Fruit fly (Drosophila melanogaster) whole organism, embryonic: ENCODE measurements around the gene CG9986.
A peak's percentile ranks its signal among the peaks of the same experiment; 100 is the strongest.

Source experiments
- CG11696 ChIP-seq: fragments of 200-800 bp; sonication (Bioruptor generic); IDR thresholded peaks from 2 replicates; pipeline ENCODE4 v1.3.6; 2022; ENCODE audit warnings: missing biosample characterization, missing genetic modification characterization
- CG1233 ChIP-seq: fragments of 200-800 bp; sonication (Bioruptor generic); optimal IDR thresholded peaks from 4 replicates; lab custom pipeline; 2018; ENCODE audit warnings: missing biosample characterization, mild to moderate bottlenecking, missing genetic modification characterization
- CG12769 ChIP-seq: fragments of 200-800 bp; sonication (Bioruptor generic); optimal IDR thresholded peaks from 2 replicates; lab custom pipeline; 2019; ENCODE audit warnings: missing biosample characterization, mild to moderate bottlenecking, missing genetic modification characterization, moderate library complexity
- CG13296 ChIP-seq: fragments of 200-800 bp; sonication (Bioruptor generic); optimal IDR thresholded peaks from 3 replicates; lab custom pipeline; 2018; ENCODE audit warnings: missing biosample characterization, mild to moderate bottlenecking, missing genetic modification characterization
- CG16815 ChIP-seq: fragments of 200-800 bp; sonication (Bioruptor generic); optimal IDR thresholded peaks from 3 replicates; lab custom pipeline; 2017; ENCODE audit warnings: missing biosample characterization, mild to moderate bottlenecking, missing genetic modification characterization
- CG17612 ChIP-seq: fragments of 200-800 bp; sonication (Bioruptor generic); IDR thresholded peaks from 2 replicates; pipeline ENCODE4 v1.3.6; 2022; ENCODE audit warnings: missing biosample characterization, missing genetic modification characterization
- CG17802 ChIP-seq: fragments of 200-800 bp; sonication (Bioruptor generic); optimal IDR thresholded peaks from 2 replicates; lab custom pipeline; 2018; ENCODE audit warnings: missing biosample characterization, mild to moderate bottlenecking, missing genetic modification characterization, moderate library complexity
- CG17912 ChIP-seq: fragments of 200-800 bp; sonication (Bioruptor generic); optimal IDR thresholded peaks from 2 replicates; lab custom pipeline; 2018; ENCODE audit warnings: missing biosample characterization, mild to moderate bottlenecking, missing genetic modification characterization
- CG18619 ChIP-seq: fragments of 200-800 bp; sonication (Bioruptor generic); optimal IDR thresholded peaks from 3 replicates; lab custom pipeline; 2017; ENCODE audit warnings: missing biosample characterization, mild to moderate bottlenecking, missing genetic modification characterization
- CG2129 ChIP-seq: fragments of 200-800 bp; sonication (Bioruptor generic); IDR thresholded peaks from 2 replicates; pipeline ENCODE4 v1.3.6; 2022; ENCODE audit warnings: missing biosample characterization, missing genetic modification characterization; ENCODE audit not compliant: partially characterized antibody
- CG2202 ChIP-seq: fragments of 200-800 bp; sonication (Bioruptor generic); optimal IDR thresholded peaks from 2 replicates; lab custom pipeline; 2018; ENCODE audit warnings: missing biosample characterization, mild to moderate bottlenecking, missing genetic modification characterization
- CG32767 ChIP-seq: fragments of 200-800 bp; sonication (Bioruptor generic); IDR thresholded peaks from 2 replicates; pipeline ENCODE4 v1.3.6; 2022; ENCODE audit warnings: missing biosample characterization, missing genetic modification characterization
- CG34224 ChIP-seq: fragments of 200-800 bp; sonication (Bioruptor generic); IDR thresholded peaks from 3 replicates; pipeline ENCODE4 v1.3.6; 2022; ENCODE audit warnings: missing biosample characterization, missing genetic modification characterization; ENCODE audit not compliant: partially characterized antibody
- CG4282 ChIP-seq: fragments of 200-800 bp; sonication (Bioruptor generic); optimal IDR thresholded peaks from 2 replicates; lab custom pipeline; 2016; ENCODE audit warnings: missing biosample characterization, missing genetic modification characterization
- CG4328 ChIP-seq: fragments of 200-800 bp; sonication (Bioruptor generic); optimal IDR thresholded peaks from 3 replicates; lab custom pipeline; 2017; ENCODE audit warnings: missing biosample characterization, missing genetic modification reagents, missing genetic modification characterization
- CG6254 ChIP-seq: fragments of 200-800 bp; sonication (Bioruptor generic); optimal IDR thresholded peaks from 3 replicates; lab custom pipeline; 2017; ENCODE audit warnings: mild to moderate bottlenecking, missing biosample characterization, missing genetic modification reagents, missing genetic modification characterization
- CG7839 ChIP-seq: fragments of 200-800 bp; sonication (Bioruptor generic); optimal IDR thresholded peaks from 3 replicates; lab custom pipeline; 2018; ENCODE audit warnings: missing biosample characterization, mild to moderate bottlenecking, missing genetic modification characterization, moderate library complexity
- CG8359 ChIP-seq: fragments of 200-800 bp; sonication (Bioruptor generic); optimal IDR thresholded peaks from 2 replicates; lab custom pipeline; 2017; ENCODE audit warnings: missing biosample characterization, mild to moderate bottlenecking, missing genetic modification characterization, borderline replicate concordance
- CG8478 ChIP-seq: fragments of >200 bp; optimal IDR thresholded peaks from 2 replicates; lab custom pipeline; 2018
- Camta ChIP-seq: fragments of 200-800 bp; sonication (Bioruptor generic); optimal IDR thresholded peaks from 2 replicates; lab custom pipeline; 2016; ENCODE audit warnings: missing biosample characterization, missing genetic modification characterization
- Eip74EF ChIP-seq, 2 experiments: fragments of 200-800 bp in 1 of 2; fragments of >200 bp in 1 of 2; sonication (Bioruptor generic) in 1 of 2; optimal IDR thresholded peaks; 2 replicates each; lab custom pipeline; 2017 to 2019; ENCODE audit warnings: missing biosample characterization in 2 of 2, missing genetic modification characterization in 2 of 2, mild to moderate bottlenecking in 1 of 2, moderate library complexity in 1 of 2
- Ets65A ChIP-seq: fragments of 200-800 bp; sonication (Bioruptor generic); peaks from one replicate; lab custom pipeline; 2016; ENCODE audit warnings: missing biosample characterization, missing genetic modification characterization
- Nf-YB ChIP-seq: fragments of 200-800 bp; sonication (Bioruptor generic); optimal IDR thresholded peaks from 3 replicates; lab custom pipeline; 2019; ENCODE audit warnings: missing biosample characterization, mild to moderate bottlenecking, missing genetic modification characterization, moderate library complexity
- PHDP ChIP-seq: fragments of 200-800 bp; sonication (Bioruptor generic); optimal IDR thresholded peaks from 3 replicates; lab custom pipeline; 2018; ENCODE audit warnings: missing biosample characterization, mild to moderate bottlenecking, missing genetic modification characterization, moderate library complexity
- Ptx1 ChIP-seq: fragments of 200-800 bp; sonication (Bioruptor generic); IDR thresholded peaks from 2 replicates; pipeline ENCODE4 v1.3.6; 2022; ENCODE audit warnings: missing biosample characterization, missing genetic modification characterization
- Spps ChIP-seq: fragments of 200-800 bp; sonication (Bioruptor generic); optimal IDR thresholded peaks from 2 replicates; lab custom pipeline; 2018; ENCODE audit warnings: missing biosample characterization, mild to moderate bottlenecking, missing genetic modification characterization
- Sry-β ChIP-seq: fragments of 200-800 bp; sonication (Bioruptor generic); optimal IDR thresholded peaks from 2 replicates; lab custom pipeline; 2018; ENCODE audit warnings: missing biosample characterization, mild to moderate bottlenecking, missing genetic modification characterization, moderate library complexity
- Xrp1 ChIP-seq: fragments of 200-800 bp; sonication (Bioruptor generic); IDR thresholded peaks from 2 replicates; pipeline ENCODE4 v1.3.6; 2022; ENCODE audit warnings: missing biosample characterization, missing genetic modification characterization
- al ChIP-seq: fragments of 200-800 bp; sonication (Bioruptor generic); IDR thresholded peaks from 2 replicates; pipeline ENCODE4 v1.3.6; 2022; ENCODE audit warnings: missing biosample characterization, missing genetic modification characterization
- btn ChIP-seq: fragments of 200-800 bp; sonication (Bioruptor generic); optimal IDR thresholded peaks from 2 replicates; lab custom pipeline; 2016; ENCODE audit warnings: missing biosample characterization, missing genetic modification characterization
- da ChIP-seq: fragments of 200-800 bp; sonication (Bioruptor generic); optimal IDR thresholded peaks from 2 replicates; lab custom pipeline; 2016; ENCODE audit warnings: missing biosample characterization, missing genetic modification characterization
- dati ChIP-seq: fragments of 200-800 bp; sonication (Bioruptor generic); IDR thresholded peaks from 2 replicates; pipeline ENCODE4 v1.3.6; 2022; ENCODE audit warnings: missing biosample characterization, missing genetic modification characterization
- dysf ChIP-seq: fragments of 200-800 bp; sonication (Bioruptor generic); IDR thresholded peaks from 3 replicates; pipeline ENCODE4 v1.3.6; 2022; ENCODE audit warnings: missing biosample characterization, missing genetic modification characterization
- ind ChIP-seq: fragments of 200-800 bp; sonication (Bioruptor generic); optimal IDR thresholded peaks from 3 replicates; lab custom pipeline; 2016; ENCODE audit warnings: missing biosample characterization, missing genetic modification characterization
- nerfin-2 ChIP-seq: fragments of 200-800 bp; sonication (Bioruptor generic); IDR thresholded peaks from 2 replicates; pipeline ENCODE4 v1.3.6; 2022; ENCODE audit warnings: missing biosample characterization, missing genetic modification characterization; ENCODE audit not compliant: partially characterized antibody
- oc ChIP-seq: fragments of 200-800 bp; sonication (Bioruptor generic); optimal IDR thresholded peaks from 2 replicates; lab custom pipeline; 2018; ENCODE audit warnings: missing biosample characterization, mild to moderate bottlenecking, missing genetic modification characterization, moderate library complexity
- odd ChIP-seq: fragments of 200-800 bp; sonication (Bioruptor generic); optimal IDR thresholded peaks from 2 replicates; lab custom pipeline; 2017; ENCODE audit warnings: missing biosample characterization, mild to moderate bottlenecking, missing genetic modification characterization
- phol ChIP-seq: fragments of 200-800 bp; sonication (Bioruptor generic); optimal IDR thresholded peaks from 3 replicates; lab custom pipeline; 2018; ENCODE audit warnings: missing biosample characterization, mild to moderate bottlenecking, missing genetic modification characterization, moderate library complexity
- psq ChIP-seq: fragments of 200-800 bp; sonication (Bioruptor generic); optimal IDR thresholded peaks from 2 replicates; lab custom pipeline; 2017; ENCODE audit warnings: missing biosample characterization, missing genetic modification characterization
- pum ChIP-seq: fragments of 200-800 bp; sonication (Bioruptor generic); optimal IDR thresholded peaks from 2 replicates; lab custom pipeline; 2016; ENCODE audit warnings: missing biosample characterization, missing genetic modification characterization
- repo ChIP-seq: fragments of 200-800 bp; sonication (Bioruptor generic); optimal IDR thresholded peaks from 2 replicates; lab custom pipeline; 2016; ENCODE audit warnings: missing biosample characterization, missing genetic modification characterization
- slbo ChIP-seq: fragments of 200-800 bp; sonication (Bioruptor generic); IDR thresholded peaks from 2 replicates; pipeline ENCODE4 v1.3.6; 2022; ENCODE audit warnings: missing biosample characterization, missing genetic modification characterization
- slou ChIP-seq: fragments of 200-800 bp; sonication (Bioruptor generic); optimal IDR thresholded peaks from 3 replicates; lab custom pipeline; 2016; ENCODE audit warnings: missing biosample characterization, missing genetic modification characterization
- slp2 ChIP-seq: fragments of 200-800 bp; sonication (Bioruptor generic); optimal IDR thresholded peaks from 2 replicates; lab custom pipeline; 2016; ENCODE audit warnings: missing biosample characterization, missing genetic modification characterization
- stc ChIP-seq: fragments of 200-800 bp; sonication (Bioruptor generic); IDR thresholded peaks from 2 replicates; pipeline ENCODE4 v1.3.6; 2022; ENCODE audit warnings: missing biosample characterization, missing genetic modification characterization
- toy ChIP-seq: fragments of 200-800 bp; sonication (Bioruptor generic); IDR thresholded peaks from 2 replicates; pipeline ENCODE4 v1.3.6; 2022; ENCODE audit warnings: missing biosample characterization, missing genetic modification characterization
- tx ChIP-seq: fragments of 200-800 bp; sonication (Bioruptor generic); optimal IDR thresholded peaks from 2 replicates; lab custom pipeline; 2016; ENCODE audit warnings: missing biosample characterization, missing genetic modification characterization
- unc-4 ChIP-seq: fragments of 200-800 bp; sonication (Bioruptor generic); IDR thresholded peaks from 2 replicates; pipeline ENCODE4 v1.3.6; 2022; ENCODE audit warnings: missing biosample characterization, missing genetic modification characterization; ENCODE audit not compliant: partially characterized antibody
- vnd ChIP-seq: fragments of 200-800 bp; sonication (Bioruptor generic); IDR thresholded peaks from 3 replicates; pipeline ENCODE4 v1.3.6; 2022; ENCODE audit warnings: missing biosample characterization, missing genetic modification characterization; ENCODE audit not compliant: partially characterized antibody
- zfh1 ChIP-seq: fragments of 200-800 bp; sonication (Bioruptor generic); IDR thresholded peaks from 3 replicates; pipeline ENCODE4 v1.3.6; 2022; ENCODE audit warnings: missing biosample characterization, missing genetic modification characterization

The CG9986 gene

DNA sequence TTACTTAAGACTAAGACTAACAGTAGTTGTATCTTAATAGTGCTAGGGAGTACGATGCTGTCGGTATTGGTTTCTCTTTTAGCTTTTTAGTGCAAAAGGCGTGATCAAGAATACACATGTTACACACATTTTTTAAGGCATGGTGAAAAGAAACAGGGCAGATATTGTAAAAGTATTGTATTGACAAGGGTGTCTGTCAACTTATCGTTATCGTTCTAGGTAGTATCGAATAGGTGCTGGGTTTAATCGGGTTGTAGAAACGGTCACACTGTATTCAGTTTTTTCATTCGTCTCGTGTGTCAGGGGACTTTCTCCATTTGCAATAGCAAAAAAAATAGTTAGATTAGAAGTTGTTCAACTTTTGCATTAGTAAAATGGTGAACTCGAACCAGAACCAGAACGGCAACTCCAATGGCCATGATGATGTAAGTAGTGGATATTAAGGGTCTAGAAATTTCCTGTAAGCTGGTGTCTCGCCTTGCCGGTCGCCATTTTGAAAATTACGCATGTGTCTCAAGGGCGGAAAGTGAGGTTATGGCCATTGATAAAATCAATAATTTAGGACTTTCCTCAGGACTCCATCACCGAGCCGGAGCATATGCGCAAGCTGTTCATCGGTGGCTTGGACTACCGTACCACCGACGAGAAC, 5.6 kb upstream of the CG9986 start (continued):
- no peak for TF ChIP-seq tx
- TF ChIP-seq unc-4 (GFP tag; lab: Robert Waterston, UW) = peak; percentile 33; the same call in 1 of the 2 replicates
- no peak for TF ChIP-seq pum (GFP tag; lab: Kevin White, UChicago)
- TF ChIP-seq CG12769 (tag; lab: Kevin White, UChicago) = no peak
- TF ChIP-seq repo (GFP tag; lab: Kevin White, UChicago) = no peak
- TF ChIP-seq btn = no peak
- TF ChIP-seq PHDP (tag; lab: Kevin White, UChicago) = no peak
- no peak for TF ChIP-seq CG2202
- TF ChIP-seq Xrp1 (GFP tag; lab: Robert Waterston, UW) = no peak
- TF ChIP-seq al (GFP tag; lab: Robert Waterston, UW) = no peak
- TF ChIP-seq nerfin-2 = peak; percentile 41; the same call in 1 of the 2 replicates
- no peak for TF ChIP-seq CG11696 (GFP tag; lab: Robert Waterston, UW)
- no peak for TF ChIP-seq dysf (GFP tag; lab: Robert Waterston, UW)
- no peak for TF ChIP-seq zfh1 (GFP tag; lab: Robert Waterston, UW)
- peak; percentile 52 for TF ChIP-seq CG6254 (GFP tag; lab: Kevin White, UChicago)
- no peak for TF ChIP-seq odd
- 0 out of 2 replicates have a peak, but pooled peaks have one; percentile 21 for TF ChIP-seq CG32767
- peak; percentile 34 for TF ChIP-seq slbo (GFP tag; lab: Robert Waterston, UW)
- no peak for TF ChIP-seq da (GFP tag; lab: Kevin White, UChicago)
- no peak for TF ChIP-seq Nf-YB
- no peak for TF ChIP-seq CG8478 (lab: Kevin White, UChicago)
- no peak for TF ChIP-seq Camta
- no peak for TF ChIP-seq slp2 (GFP tag; lab: Kevin White, UChicago)
- TF ChIP-seq CG7839 (tag; lab: Kevin White, UChicago) = no peak
- no peak for TF ChIP-seq CG1233 (GFP tag; lab: Kevin White, UChicago)
- no peak for TF ChIP-seq ind (GFP tag; lab: Kevin White, UChicago)
- TF ChIP-seq CG13296 (GFP tag; lab: Kevin White, UChicago) = no peak
- TF ChIP-seq dati = no peak
- TF ChIP-seq Spps (tag; lab: Kevin White, UChicago) = no peak
- no peak for TF ChIP-seq CG16815 (GFP tag; lab: Kevin White, UChicago)
- TF ChIP-seq CG8359 (GFP tag; lab: Kevin White, UChicago) = no peak
- TF ChIP-seq psq (GFP tag; lab: Kevin White, UChicago) = no peak
- no peak for TF ChIP-seq CG18619 (GFP tag; lab: Kevin White, UChicago)
- peak; percentile 99 for TF ChIP-seq phol (tag; lab: Kevin White, UChicago)
- no peak for TF ChIP-seq CG17912 (GFP tag; lab: Kevin White, UChicago)
- 0 out of 2 replicates have a peak, but pooled peaks have one; percentile 23 for TF ChIP-seq stc (GFP tag; lab: Robert Waterston, UW)
- no peak for TF ChIP-seq oc (tag; lab: Kevin White, UChicago)
- TF ChIP-seq Ptx1 (GFP tag; lab: Robert Waterston, UW) = no peak
- TF ChIP-seq Ets65A (GFP tag; lab: Kevin White, UChicago) = peak; percentile 46
- TF ChIP-seq CG17802 (tag; lab: Kevin White, UChicago) = peak; percentile 6
- no peak for TF ChIP-seq toy (GFP tag; lab: Robert Waterston, UW)
- TF ChIP-seq CG4282 (GFP tag; lab: Kevin White, UChicago) = no peak
- TF ChIP-seq CG17612 (GFP tag; lab: Robert Waterston, UW) = no peak
- no peak for TF ChIP-seq CG2129
- no peak for TF ChIP-seq CG4328 (GFP tag; lab: Kevin White, UChicago)
- 0 out of 3 replicates have a peak, but pooled peaks have one; percentile 39 for TF ChIP-seq vnd
- no peak for TF ChIP-seq Eip74EF (GFP tag; optimal IDR thresholded peaks at IDR 0.05; lab: Kevin White, UChicago)
- TF ChIP-seq Sry-β (GFP tag; lab: Kevin White, UChicago) = no peak
- peak; percentile 34; the same call in 2 of the 3 replicates for TF ChIP-seq CG34224 (GFP tag; lab: Robert Waterston, UW)
- TF ChIP-seq slou = no peak
